Worm (Caenorhabditis elegans) whole organism, L4 larva: Measurements from ENCODE around the gene srm-3.

Source experiments
- F10B5.3 ChIP-seq: sonication (generic microtip); optimal IDR thresholded peaks from 2 replicates; lab custom pipeline; 2016; ENCODE audit warnings: mild to moderate bottlenecking, missing genetic modification characterization, missing compliant biosample characterization
- F37D6.2 ChIP-seq: sonication (generic microtip); optimal IDR thresholded peaks from 2 replicates; lab custom pipeline; 2016; ENCODE audit warnings: mild to moderate bottlenecking, missing genetic modification characterization, missing compliant biosample characterization
- R02D3.7 ChIP-seq: fragments of 150-350 bp; sonication (generic microtip); optimal IDR thresholded peaks from 3 replicates; lab custom pipeline; 2014; ENCODE audit warnings: missing biosample characterization, missing genetic modification characterization
- T20F7.1 ChIP-seq: fragments of 200-800 bp; sonication (Bioruptor generic); optimal IDR thresholded peaks from 2 replicates; lab custom pipeline; 2018; ENCODE audit warnings: mild to moderate bottlenecking, missing genetic modification characterization, missing compliant biosample characterization
- Y48G9A.11 ChIP-seq: fragments of 200-800 bp; sonication (Bioruptor generic); IDR thresholded peaks from 2 replicates; pipeline ENCODE4 v1.3.6; 2022; ENCODE audit warnings: missing genetic modification reagents, missing genetic modification characterization, missing compliant biosample characterization
- Y75B8A.6 ChIP-seq: fragments of 200-800 bp; sonication (Bioruptor generic); IDR thresholded peaks from 2 replicates; pipeline ENCODE4 v1.3.6; 2022; ENCODE audit warnings: missing genetic modification reagents, missing genetic modification characterization, missing compliant biosample characterization
- aha-1 ChIP-seq: fragments of 150-350 bp; peaks from one replicate; lab custom pipeline; 2014; ENCODE audit warnings: missing biosample characterization, missing genetic modification characterization
- arid-1 ChIP-seq: fragments of 200-800 bp; sonication (Bioruptor generic); conservative IDR thresholded peaks from 2 replicates; pipeline ENCODE4 v1.3.6; 2022; ENCODE audit warnings: missing genetic modification reagents, missing genetic modification characterization, missing compliant biosample characterization
- attf-4 ChIP-seq: sonication (generic microtip); optimal IDR thresholded peaks from 3 replicates; lab custom pipeline; 2017; ENCODE audit warnings: missing biosample characterization, missing genetic modification characterization
- ceh-28 ChIP-seq: fragments of 150-350 bp; optimal IDR thresholded peaks from 2 replicates; lab custom pipeline; 2014; ENCODE audit warnings: missing biosample characterization, missing genetic modification reagents, missing genetic modification characterization
- ceh-82 ChIP-seq: sonication (generic microtip); optimal IDR thresholded peaks from 2 replicates; lab custom pipeline; 2017; ENCODE audit warnings: missing biosample characterization, missing genetic modification characterization
- ctbp-1 ChIP-seq: fragments of 200-800 bp; sonication (Bioruptor generic); IDR thresholded peaks from 2 replicates; pipeline ENCODE4 v1.3.6; 2022; ENCODE audit warnings: missing genetic modification reagents, missing genetic modification characterization, missing compliant biosample characterization
- daf-16 ChIP-seq, 3 experiments: sonication (generic microtip); optimal IDR thresholded peaks; 2 replicates each; lab custom pipeline; 2016 to 2017; ENCODE audit warnings: missing genetic modification characterization in 3 of 3, missing genetic modification reagents in 3 of 3, mild to moderate bottlenecking in 2 of 3, missing compliant biosample characterization in 2 of 3, missing biosample characterization in 1 of 3, moderate library complexity in 1 of 3
- daf-19 ChIP-seq: fragments of 200-800 bp; sonication (Bioruptor generic); conservative IDR thresholded peaks from 2 replicates; pipeline ENCODE4 v1.3.6; 2022; ENCODE audit warnings: missing genetic modification characterization, missing compliant biosample characterization
- dmd-6 ChIP-seq: fragments of 200-800 bp; sonication (Bioruptor generic); IDR thresholded peaks from 2 replicates; pipeline ENCODE4 v1.3.6; 2022; ENCODE audit warnings: missing genetic modification reagents, missing genetic modification characterization, missing compliant biosample characterization
- dve-1 ChIP-seq: sonication (generic microtip); optimal IDR thresholded peaks from 2 replicates; lab custom pipeline; 2017; ENCODE audit warnings: antibody characterized with exemption, mild to moderate bottlenecking, missing genetic modification characterization, missing compliant biosample characterization; ENCODE audit not compliant: insufficient read depth
- egl-43 ChIP-seq: fragments of 200-800 bp; sonication (Bioruptor generic); IDR thresholded peaks from 2 replicates; pipeline ENCODE4 v1.3.6; 2022; ENCODE audit warnings: missing genetic modification reagents, missing genetic modification characterization, missing compliant biosample characterization
- fos-1 ChIP-seq: fragments of 150-350 bp; optimal IDR thresholded peaks from 2 replicates; lab custom pipeline; 2014; ENCODE audit warnings: missing biosample characterization, missing genetic modification characterization
- hif-1 ChIP-seq, 2 experiments: sonication (generic microtip); optimal IDR thresholded peaks; 2 replicates each; lab custom pipeline; 2016 to 2017; ENCODE audit warnings: missing compliant biosample characterization in 2 of 2, missing genetic modification characterization in 2 of 2, missing genetic modification reagents in 2 of 2, missing genotype in 2 of 2, mild to moderate bottlenecking in 1 of 2
- hlh-11 ChIP-seq: fragments of 200-800 bp; sonication (Bioruptor generic); optimal IDR thresholded peaks from 2 replicates; lab custom pipeline; 2018; ENCODE audit warnings: mild to moderate bottlenecking, missing genetic modification characterization, missing compliant biosample characterization
- hlh-30 ChIP-seq: sonication (generic microtip); optimal IDR thresholded peaks from 2 replicates; lab custom pipeline; 2017; ENCODE audit warnings: antibody characterized with exemption, mild to moderate bottlenecking, missing genetic modification characterization, missing compliant biosample characterization; ENCODE audit not compliant: insufficient read depth
- hmg-1.1 ChIP-seq: fragments of 200-800 bp; sonication (Bioruptor generic); IDR thresholded peaks from 2 replicates; pipeline ENCODE4 v1.3.6; 2022; ENCODE audit warnings: missing genetic modification reagents, missing genetic modification characterization, missing compliant biosample characterization
- jun-1 ChIP-seq: fragments of 150-350 bp; optimal IDR thresholded peaks from 2 replicates; lab custom pipeline; 2014; ENCODE audit warnings: missing biosample characterization, missing genetic modification reagents, missing genetic modification characterization
- lin-1 ChIP-seq: fragments of 200-800 bp; sonication (Bioruptor generic); IDR thresholded peaks from 2 replicates; pipeline ENCODE4 v1.3.6; 2022; ENCODE audit warnings: missing genetic modification reagents, missing genetic modification characterization, missing compliant biosample characterization
- lin-15B ChIP-seq: fragments of 150-350 bp; sonication (generic microtip); optimal IDR thresholded peaks from 3 replicates; lab custom pipeline; 2014; ENCODE audit warnings: missing biosample characterization, missing genetic modification characterization
- lin-29 ChIP-seq: fragments of 200-800 bp; sonication (Bioruptor generic); IDR thresholded peaks from 2 replicates; pipeline ENCODE4 v1.3.6; 2022; ENCODE audit warnings: missing genetic modification reagents, missing genetic modification characterization, missing compliant biosample characterization
- lin-39 ChIP-seq: fragments of 150-350 bp; optimal IDR thresholded peaks from 2 replicates; lab custom pipeline; 2014; ENCODE audit warnings: missing biosample characterization, missing genetic modification reagents, missing genetic modification characterization
- mdl-1 ChIP-seq, 2 experiments: fragments of 150-350 bp in 1 of 2; sonication (generic microtip) in 1 of 2; optimal IDR thresholded peaks; 2 replicates each; lab custom pipeline; 2014 to 2017; ENCODE audit warnings: missing biosample characterization in 2 of 2, missing genetic modification characterization in 2 of 2
- mep-1 ChIP-seq: fragments of 150-350 bp; sonication (generic microtip); optimal IDR thresholded peaks from 3 replicates; lab custom pipeline; 2014; ENCODE audit warnings: missing biosample characterization, missing genetic modification characterization
- mxl-3 ChIP-seq: fragments of 200-800 bp; sonication (Bioruptor generic); optimal IDR thresholded peaks from 2 replicates; lab custom pipeline; 2018; ENCODE audit warnings: mild to moderate bottlenecking, missing genetic modification characterization, missing compliant biosample characterization
- nhr-11 ChIP-seq: fragments of 150-350 bp; optimal IDR thresholded peaks from 2 replicates; lab custom pipeline; 2014; ENCODE audit warnings: missing biosample characterization, missing genetic modification characterization
- nhr-237 ChIP-seq: sonication (generic microtip); optimal IDR thresholded peaks from 2 replicates; lab custom pipeline; 2017; ENCODE audit warnings: missing biosample characterization, missing genetic modification characterization
- nhr-25 ChIP-seq: sonication (generic microtip); optimal IDR thresholded peaks from 2 replicates; lab custom pipeline; 2017; ENCODE audit warnings: missing genetic modification characterization, mild to moderate bottlenecking, missing compliant biosample characterization, antibody characterized with exemption, moderate library complexity, borderline replicate concordance; ENCODE audit not compliant: insufficient read depth
- nhr-28 ChIP-seq: fragments of 150-350 bp; optimal IDR thresholded peaks from 2 replicates; lab custom pipeline; 2014; ENCODE audit warnings: missing biosample characterization, missing genetic modification characterization
- nhr-48 ChIP-seq: sonication (generic microtip); optimal IDR thresholded peaks from 2 replicates; lab custom pipeline; 2016; ENCODE audit warnings: mild to moderate bottlenecking, missing genetic modification characterization, missing compliant biosample characterization
- nhr-77 ChIP-seq: fragments of 150-350 bp; optimal IDR thresholded peaks from 2 replicates; lab custom pipeline; 2014; ENCODE audit warnings: missing biosample characterization, missing genetic modification characterization
- skn-1 ChIP-seq: fragments of 150-350 bp; optimal IDR thresholded peaks from 2 replicates; lab custom pipeline; 2014; ENCODE audit warnings: missing biosample characterization, missing genetic modification characterization
- snpc-4 ChIP-seq: fragments of 150-350 bp; optimal IDR thresholded peaks from 2 replicates; lab custom pipeline; 2014; ENCODE audit warnings: missing biosample characterization, missing genetic modification characterization
- spr-1 ChIP-seq: sonication (generic microtip); optimal IDR thresholded peaks from 2 replicates; lab custom pipeline; 2016; ENCODE audit warnings: mild to moderate bottlenecking, missing genetic modification characterization, missing compliant biosample characterization
- tag-97 ChIP-seq: fragments of 200-800 bp; sonication (Bioruptor generic); IDR thresholded peaks from 2 replicates; pipeline ENCODE4 v1.3.6; 2022; ENCODE audit warnings: missing genetic modification characterization, missing compliant biosample characterization
- vab-7 ChIP-seq: fragments of 200-800 bp; sonication (Bioruptor generic); IDR thresholded peaks from 2 replicates; pipeline ENCODE4 v1.3.6; 2022; ENCODE audit warnings: missing genetic modification reagents, missing genetic modification characterization, missing compliant biosample characterization
- zip-11 ChIP-seq: fragments of 200-800 bp; sonication (Bioruptor generic); IDR thresholded peaks from 2 replicates; pipeline ENCODE4 v1.3.6; 2022; ENCODE audit warnings: missing genetic modification characterization, missing compliant biosample characterization

srm-3 gene

DNA sequence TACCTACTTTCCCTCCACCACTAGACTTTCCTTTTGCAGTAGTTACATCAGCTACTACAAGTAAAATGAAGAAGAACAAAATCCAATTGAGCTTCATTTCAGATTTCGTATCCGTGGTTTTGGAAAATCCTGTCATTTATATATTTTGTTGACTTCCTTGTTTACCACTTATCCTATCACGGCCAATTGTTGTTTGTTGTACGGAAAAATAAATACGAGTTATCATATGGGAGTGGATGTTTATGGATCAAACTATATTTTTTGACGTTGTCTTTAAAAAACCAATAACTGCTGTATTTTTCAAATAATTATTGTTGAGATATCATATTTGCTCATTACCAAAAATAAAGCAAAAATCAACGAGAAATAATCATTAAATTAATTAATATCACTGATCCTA, 25.5 kb upstream of the srm-3 start, which contains the start of gene W09C2.9:
W09C2.9 (minus strand) TSS at position 101 of the 400 bp plus-strand sequence.
- TF ChIP-seq T20F7.1 = no peak
- no peak for TF ChIP-seq attf-4 (tag; lab: Kevin White, UChicago)
- no peak for TF ChIP-seq skn-1
- TF ChIP-seq ctbp-1 (GFP tag; lab: Robert Waterston, UW) = no peak
- no peak for TF ChIP-seq jun-1
- no peak for TF ChIP-seq nhr-237 (tag; lab: Kevin White, UChicago)
- TF ChIP-seq vab-7 (GFP tag; lab: Robert Waterston, UW) = no peak
- TF ChIP-seq dve-1 (tag; lab: Kevin White, UChicago) = no peak
- no peak for TF ChIP-seq lin-15B (tag; lab: Kevin White, UChicago)
- no peak for TF ChIP-seq lin-39 (tag; lab: Kevin White, UChicago)
- TF ChIP-seq lin-1 = no peak

DNA sequence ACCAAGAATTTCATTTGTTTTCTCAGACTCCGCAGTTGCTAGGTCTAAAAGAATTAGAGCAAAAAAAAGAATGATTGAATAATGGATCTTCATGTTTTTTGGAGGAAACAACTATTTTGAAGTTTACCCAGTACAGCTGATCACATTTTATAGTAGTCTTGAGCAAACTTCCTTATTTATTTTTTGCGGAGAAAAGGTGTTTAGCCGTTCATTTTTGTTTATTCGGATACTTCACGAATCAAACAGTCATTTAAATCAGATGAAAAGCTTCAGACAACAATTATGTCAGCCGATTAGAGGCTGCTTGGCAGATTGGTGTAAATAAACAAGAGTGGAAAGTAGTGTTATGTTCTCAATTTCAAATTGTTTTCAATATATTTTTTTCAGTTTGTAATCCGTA, 24.5 kb upstream of the srm-3 start, which contains the start of gene W09C2.8:
W09C2.8 (minus strand) TSS at position 101 of the 400 bp plus-strand sequence.
- TF ChIP-seq Y75B8A.6 (GFP tag; lab: Robert Waterston, UW) = no peak
- TF ChIP-seq nhr-25 = no peak
- TF ChIP-seq ceh-28 (tag; lab: Kevin White, UChicago) = no peak
- no peak for TF ChIP-seq nhr-77 (tag; lab: Kevin White, UChicago)
- TF ChIP-seq snpc-4 (tag; lab: Kevin White, UChicago) = no peak
- no peak for TF ChIP-seq zip-11
- TF ChIP-seq daf-19 (GFP tag; lab: Robert Waterston, UW) = no peak
- no peak for TF ChIP-seq lin-29
- no peak for TF ChIP-seq tag-97 (GFP tag; lab: Robert Waterston, UW)
- TF ChIP-seq, all 104 proteins: peak for 0

DNA sequence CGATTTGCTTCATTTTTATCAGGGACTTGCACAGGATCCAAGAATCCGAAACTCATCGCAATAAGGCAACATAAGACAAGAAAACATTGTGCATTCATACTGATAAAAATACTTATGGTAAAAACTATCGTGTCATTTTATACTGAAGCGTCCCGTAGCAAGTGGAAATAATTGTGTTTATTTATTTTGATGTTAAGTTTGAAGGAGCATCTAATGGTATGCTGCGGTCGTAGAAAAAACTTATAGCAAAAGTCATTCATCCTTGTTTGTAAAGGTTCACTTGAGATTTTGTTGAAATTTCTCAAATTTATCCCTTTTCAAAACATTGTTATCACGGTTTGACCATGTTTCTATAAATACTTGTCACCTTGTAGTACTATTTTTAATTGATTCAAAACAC, 23.8 kb upstream of the srm-3 start, which contains the start of gene W09C2.10:
W09C2.10 (minus strand) TSS at position 101 of the 400 bp plus-strand sequence.
- TF ChIP-seq R02D3.7 = no peak
- no peak for TF ChIP-seq fos-1 (tag; lab: Kevin White, UChicago)
- TF ChIP-seq nhr-48 (tag; lab: Kevin White, UChicago) = no peak
- TF ChIP-seq nhr-11 (tag; lab: Kevin White, UChicago) = no peak
- no peak for TF ChIP-seq Y48G9A.11
- TF ChIP-seq hmg-1.1 (GFP tag; lab: Robert Waterston, UW) = no peak
- TF ChIP-seq ceh-82 (tag; lab: Kevin White, UChicago) = no peak

DNA sequence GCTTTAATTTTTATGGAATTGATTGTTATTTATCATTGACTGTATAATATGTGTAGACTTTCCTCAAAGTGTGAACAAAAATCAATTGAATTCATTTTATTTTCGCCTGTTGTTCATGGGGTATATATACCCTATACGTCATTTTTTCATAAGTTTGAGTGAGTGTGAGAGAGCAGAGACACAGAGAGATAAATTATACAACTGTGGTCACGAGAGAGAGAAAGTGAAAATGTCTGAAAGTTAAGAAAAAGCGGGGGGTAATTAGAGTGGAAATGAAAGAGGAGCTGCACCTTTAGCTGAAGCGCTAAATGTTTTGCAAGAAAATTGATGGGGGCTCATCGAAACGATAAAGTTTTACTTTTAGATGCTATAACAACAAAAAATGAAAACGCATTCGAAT, 23.0 kb upstream of the srm-3 start:
- TF ChIP-seq F37D6.2 (tag; lab: Kevin White, UChicago) (no peak), hif-1 (tag; optimal IDR thresholded peaks at IDR 0.05; lab: Kevin White, UChicago) (peak in 1 of 2 experiments; percentile 17), jun-1 (no peak), mxl-3 (GFP tag; lab: Kevin White, UChicago) (no peak), dmd-6 (GFP tag; lab: Robert Waterston, UW) (peak; percentile 42; the same call in 1 of the 2 replicates), aha-1 (no peak), zip-11 (no peak), nhr-28 (tag; lab: Kevin White, UChicago) (peak; percentile 52), hmg-1.1 (GFP tag; lab: Robert Waterston, UW) (0 out of 2 replicates have a peak, but pooled peaks have one; percentile 22), daf-16 (GFP tag; optimal IDR thresholded peaks at IDR 0.05; lab: Kevin White, UChicago) (no peak), daf-16 (tag; optimal IDR thresholded peaks at IDR 0.05; lab: Kevin White, UChicago) (no peak), nhr-77 (tag; lab: Kevin White, UChicago) (peak; percentile 21), egl-43 (GFP tag; lab: Robert Waterston, UW) (no peak), mdl-1 (tag; optimal IDR thresholded peaks at IDR 0.05; lab: Kevin White, UChicago) (peak in 1 of 2 experiments; percentile 25), spr-1 (tag; lab: Kevin White, UChicago) (no peak), arid-1 (GFP tag; lab: Robert Waterston, UW) (0 out of 2 replicates have a peak, but pooled peaks have one; percentile 13), hlh-11 (tag; lab: Kevin White, UChicago) (peak; percentile 27), dve-1 (tag; lab: Kevin White, UChicago) (peak; percentile 65), hlh-30 (tag; lab: Kevin White, UChicago) (peak; percentile 68), F10B5.3 (tag; lab: Kevin White, UChicago) (no peak), mep-1 (tag; lab: Kevin White, UChicago) (peak; percentile 20), vab-7 (GFP tag; lab: Robert Waterston, UW) (no peak)
